Worm (Caenorhabditis elegans) whole organism, L3 larva: Measurements from ENCODE around the gene ham-3.

Experiments used
- aly-2 ChIP-seq: fragments of 150-350 bp; optimal IDR thresholded peaks from 2 replicates; lab custom pipeline; 2014; ENCODE audit warnings: missing biosample characterization, missing genetic modification characterization
- ama-1 ChIP-seq: fragments of 150-350 bp; optimal IDR thresholded peaks from 2 replicates; lab custom pipeline; 2018
- egl-27 ChIP-seq: sonication (generic microtip); optimal IDR thresholded peaks from 4 replicates; lab custom pipeline; 2017; ENCODE audit warnings: missing biosample characterization, missing genetic modification reagents, missing genetic modification characterization
- elt-1 ChIP-seq: fragments of 150-350 bp; optimal IDR thresholded peaks from 2 replicates; lab custom pipeline; 2014; ENCODE audit warnings: missing biosample characterization, missing genetic modification characterization
- elt-3 ChIP-seq, 3 experiments: fragments of 150-350 bp in 1 of 3; sonication (generic microtip) in 2 of 3; optimal IDR thresholded peaks; 2 replicates in 2 of 3; 4 replicates in 1 of 3; lab custom pipeline; 2014 to 2017; ENCODE audit warnings: missing biosample characterization in 3 of 3, missing genetic modification characterization in 3 of 3
- eor-1 ChIP-seq, 2 experiments: fragments of 150-350 bp; optimal IDR thresholded peaks; 2 replicates each; lab custom pipeline; 2014 to 2018; ENCODE audit warnings: missing biosample characterization in 2 of 2, missing genetic modification characterization in 2 of 2
- fkh-10 ChIP-seq: sonication (generic microtip); optimal IDR thresholded peaks from 2 replicates; lab custom pipeline; 2017; ENCODE audit warnings: missing biosample characterization, missing genetic modification reagents, missing genetic modification characterization
- nhr-237 ChIP-seq: fragments of 150-350 bp; optimal IDR thresholded peaks from 2 replicates; lab custom pipeline; 2014; ENCODE audit warnings: missing biosample characterization, missing genetic modification characterization
- nhr-25 ChIP-seq: sonication (generic microtip); optimal IDR thresholded peaks from 2 replicates; lab custom pipeline; 2017; ENCODE audit warnings: missing biosample characterization, missing genetic modification characterization
- nhr-76 ChIP-seq: fragments of 150-350 bp; sonication (generic microtip); optimal IDR thresholded peaks from 5 replicates; lab custom pipeline; 2014; ENCODE audit warnings: missing biosample characterization, missing genetic modification characterization
- unc-39 ChIP-seq: sonication (generic microtip); optimal IDR thresholded peaks from 4 replicates; lab custom pipeline; 2017; ENCODE audit warnings: missing biosample characterization, missing genetic modification characterization
- ztf-11 ChIP-seq: fragments of 150-350 bp; optimal IDR thresholded peaks from 2 replicates; lab custom pipeline; 2014; ENCODE audit warnings: missing biosample characterization, missing genetic modification characterization
- ztf-4 ChIP-seq: fragments of 150-350 bp; optimal IDR thresholded peaks from 2 replicates; lab custom pipeline; 2014; ENCODE audit warnings: missing biosample characterization, missing genetic modification characterization

DNA sequence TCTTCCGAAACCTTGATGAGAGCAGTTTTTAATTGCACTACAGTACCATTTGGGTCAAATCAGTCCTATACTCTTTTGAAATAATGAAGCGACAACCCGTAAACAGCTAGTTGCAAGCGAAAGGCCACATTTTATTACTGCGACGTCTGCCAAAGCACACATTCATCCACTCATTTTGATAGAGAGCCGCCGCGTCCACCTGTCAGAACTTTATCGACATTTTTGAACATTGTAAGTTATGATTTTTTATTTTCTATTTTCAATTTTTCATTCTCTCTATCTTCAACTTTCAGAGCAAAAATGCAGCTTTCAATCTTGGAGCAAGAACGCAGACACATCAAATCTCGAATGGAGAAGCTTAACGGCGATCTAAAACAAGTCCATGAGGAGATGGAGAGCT is 20.2 kb downstream of the ham-3 start, which contains the start of gene K08E5.6:
- TF ChIP-seq eor-1 (tag; optimal IDR thresholded peaks at IDR 0.05; lab: Kevin White, UChicago) (no peak), ztf-4 (tag; lab: Kevin White, UChicago) (no peak), nhr-76 (tag; lab: Kevin White, UChicago) (no peak), ztf-11 (no peak), egl-27 (tag; lab: Kevin White, UChicago) (no peak), ama-1 (lab: Kevin White, UChicago) (no peak), fkh-10 (GFP tag; lab: Kevin White, UChicago) (no peak), aly-2 (tag; lab: Kevin White, UChicago) (no peak), unc-39 (tag; lab: Kevin White, UChicago) (no peak), nhr-237 (tag; lab: Kevin White, UChicago) (no peak), elt-1 (tag; lab: Kevin White, UChicago) (no peak), elt-3 (tag; optimal IDR thresholded peaks at IDR 0.05; lab: Kevin White, UChicago) (no peak), nhr-25 (tag; lab: Kevin White, UChicago) (no peak)
